Worm (Caenorhabditis elegans): Measurements from ENCODE around the gene ras-2.

The ras-2 gene

ce11 chrIII:4695057-4695456 is 44.8 kb downstream of the ras-2 start, which contains the start of gene T04A8.7:
TSS of gene T04A8.7 (plus strand) at chrIII:4695357.
- TF ChIP-seq unc-62 (GFP tag; optimal IDR thresholded peaks at IDR 0.05), result no peak

ce11 chrIII:4693695-4694094 is 46.2 kb downstream of the ras-2 start, which contains the start of gene T04A8.8:
TSS of gene T04A8.8 (plus strand) at chrIII:4693995.
- no peak for TF ChIP-seq unc-62 (GFP tag; optimal IDR thresholded peaks at IDR 0.05)

ce11 chrIII:4693281-4693680 is 46.6 kb downstream of the ras-2 start, which contains the start of gene nifk-1:
TSS of gene nifk-1 (minus strand) at chrIII:4693307.
- no peak for TF ChIP-seq unc-62 (GFP tag; optimal IDR thresholded peaks at IDR 0.05)

ce11 chrIII:4689595-4689994 is 50.3 kb downstream of the ras-2 start:
- no peak for TF ChIP-seq unc-62 (GFP tag; optimal IDR thresholded peaks at IDR 0.05)

- no peak for TF ChIP-seq unc-62 (GFP tag; optimal IDR thresholded peaks at IDR 0.05)
Observed at ce11 chrIII:4688965-4689364, 50.9 kb downstream of the ras-2 start, which contains the start of gene ppat-1. TSS of gene ppat-1 (plus strand) at chrIII:4689280.

ce11 chrIII:4688356-4688755 is 51.5 kb downstream of the ras-2 start, which contains the start of gene tag-243:
TSS of gene tag-243 (minus strand) at chrIII:4688456.
- TF ChIP-seq unc-62 (GFP tag; optimal IDR thresholded peaks at IDR 0.05), result no peak

Data from whole organism, dauer.